Worm (Caenorhabditis elegans): Measurements from ENCODE around the gene aff-1.

aff-1 gene

ce11 chrII:6891838-6892237 is 28.3 kb upstream of the aff-1 start (continued):
- TF ChIP-seq skn-1 (tag; optimal IDR thresholded peaks at IDR 0.05) (no peak), nhr-76 (tag; optimal IDR thresholded peaks at IDR 0.05) (no peak), daf-12 (tag; optimal IDR thresholded peaks at IDR 0.05) (no peak), elt-1 (tag; optimal IDR thresholded peaks at IDR 0.05) (no peak)

ce11 chrII:6891176-6891575 is 27.6 kb upstream of the aff-1 start:
- TF ChIP-seq fos-1 (tag; optimal IDR thresholded peaks at IDR 0.05) (no peak), tbx-2 (tag; optimal IDR thresholded peaks at IDR 0.05) (peak; percentile 13), nhr-12 (tag; optimal IDR thresholded peaks at IDR 0.05) (no peak), mdl-1 (tag; optimal IDR thresholded peaks at IDR 0.05) (peak; percentile 82), elt-3 (tag; optimal IDR thresholded peaks at IDR 0.05) (peak in 1 of 3 experiments; percentile 33), elt-2 (tag; optimal IDR thresholded peaks at IDR 0.05) (peak; percentile 67), egl-5 (tag; optimal IDR thresholded peaks at IDR 0.05) (no peak), nhr-76 (tag; optimal IDR thresholded peaks at IDR 0.05) (no peak), nhr-43 (tag; optimal IDR thresholded peaks at IDR 0.05; ENCODE audit: poor library complexity, severe bottlenecking) (peak; percentile 68), ceh-28 (tag; optimal IDR thresholded peaks at IDR 0.05) (no peak), ceh-9 (tag; optimal IDR thresholded peaks at IDR 0.05) (no peak), nhr-11 (tag; optimal IDR thresholded peaks at IDR 0.05) (no peak), snpc-4 (tag; optimal IDR thresholded peaks at IDR 0.05) (peak; percentile 33), zag-1 (tag; optimal IDR thresholded peaks at IDR 0.05) (no peak), R02D3.7 (tag; optimal IDR thresholded peaks at IDR 0.05) (peak; percentile 14), ceh-82 (tag; optimal IDR thresholded peaks at IDR 0.05) (no peak), nfya-1 (tag; optimal IDR thresholded peaks at IDR 0.05; ENCODE audit: insufficient read depth) (peak; percentile 66), pqm-1 (tag; optimal IDR thresholded peaks at IDR 0.05) (peak; percentile 72), lin-39 (tag; optimal IDR thresholded peaks at IDR 0.05) (peak; percentile 89), jun-1 (tag; optimal IDR thresholded peaks at IDR 0.05) (peak; percentile 52), ama-1 (optimal IDR thresholded peaks at IDR 0.05) (peak; percentile 97), nhr-23 (tag; optimal IDR thresholded peaks at IDR 0.05) (peak; percentile 51), egl-27 (tag; optimal IDR thresholded peaks at IDR 0.05) (no peak), elt-1 (tag; optimal IDR thresholded peaks at IDR 0.05) (no peak), hmg-11 (tag; optimal IDR thresholded peaks at IDR 0.05) (peak; percentile 35), pha-4 (tag; optimal IDR thresholded peaks at IDR 0.05) (peak; percentile 81), lin-15B (tag; optimal IDR thresholded peaks at IDR 0.05) (peak; percentile 38), lsy-12 (tag; optimal IDR thresholded peaks at IDR 0.05) (peak; percentile 42), nhr-25 (tag; optimal IDR thresholded peaks at IDR 0.05) (no peak)

- peak; percentile 3 for TF ChIP-seq elt-2 (tag; optimal IDR thresholded peaks at IDR 0.05)
- TF ChIP-seq pha-4 (tag; optimal IDR thresholded peaks at IDR 0.05) = peak; percentile 37
- no peak for TF ChIP-seq nhr-12 (tag; optimal IDR thresholded peaks at IDR 0.05)
- no peak for TF ChIP-seq tbx-2 (tag; optimal IDR thresholded peaks at IDR 0.05)
- no peak for TF ChIP-seq eor-1 (tag; optimal IDR thresholded peaks at IDR 0.05)
- TF ChIP-seq nfya-1 (tag; optimal IDR thresholded peaks at IDR 0.05; ENCODE audit: insufficient read depth) = peak; percentile 9
- TF ChIP-seq elt-1 (tag; optimal IDR thresholded peaks at IDR 0.05) = no peak
- TF ChIP-seq lin-39 (tag; optimal IDR thresholded peaks at IDR 0.05) = peak; percentile 13
- peak; percentile 93 for TF ChIP-seq ama-1 (optimal IDR thresholded peaks at IDR 0.05)
Observed at ce11 chrII:6890095-6890494, 26.5 kb upstream of the aff-1 start, which contains the start of gene acer-1. TSS of gene acer-1 (minus strand) at chrII:6890400.

- TF ChIP-seq fos-1 (tag; optimal IDR thresholded peaks at IDR 0.05) (peak; percentile 17), ztf-4 (tag; optimal IDR thresholded peaks at IDR 0.05) (no peak), nhr-67 (tag; optimal IDR thresholded peaks at IDR 0.05) (no peak), hmg-11 (tag; optimal IDR thresholded peaks at IDR 0.05) (no peak), ama-1 (optimal IDR thresholded peaks at IDR 0.05) (peak; percentile 78), elt-2 (tag; optimal IDR thresholded peaks at IDR 0.05) (no peak)
Observed at ce11 chrII:6889580-6889922, 26.0 kb upstream of the aff-1 start.

All from whole organism, L3 larva.